Fruit fly (Drosophila melanogaster) whole organism, embryonic: ENCODE results near the gene yellow-f.

Experiments
- Aef1 ChIP-seq: fragments of 200-800 bp; sonication (Bioruptor generic); IDR thresholded peaks from 3 replicates; pipeline ENCODE4 v1.3.6; 2022; ENCODE audit warnings: missing biosample characterization, missing genetic modification characterization
- Antp ChIP-seq: fragments of 200-800 bp; sonication (Bioruptor generic); optimal IDR thresholded peaks from 3 replicates; lab custom pipeline; 2016; ENCODE audit warnings: missing biosample characterization, missing genetic modification characterization
- CG10267 ChIP-seq: fragments of 200-800 bp; sonication (Bioruptor generic); optimal IDR thresholded peaks from 2 replicates; lab custom pipeline; 2018; ENCODE audit warnings: missing biosample characterization, mild to moderate bottlenecking, missing genetic modification characterization, moderate library complexity
- CG11247 ChIP-seq: fragments of 200-800 bp; sonication (Bioruptor generic); IDR thresholded peaks from 2 replicates; pipeline ENCODE4 v1.3.6; 2022; ENCODE audit warnings: missing biosample characterization, missing genetic modification characterization
- CG11504 ChIP-seq: fragments of 200-800 bp; sonication (Bioruptor generic); optimal IDR thresholded peaks from 3 replicates; lab custom pipeline; 2019; ENCODE audit warnings: missing biosample characterization, mild to moderate bottlenecking, missing genetic modification characterization, moderate library complexity
- CG12155 ChIP-seq: fragments of 200-800 bp; sonication (Bioruptor generic); optimal IDR thresholded peaks from 3 replicates; lab custom pipeline; 2016; ENCODE audit warnings: missing biosample characterization, missing genetic modification characterization
- CG14710 ChIP-seq: fragments of 200-800 bp; sonication (Bioruptor generic); optimal IDR thresholded peaks from 3 replicates; lab custom pipeline; 2019; ENCODE audit warnings: missing biosample characterization, mild to moderate bottlenecking, missing genetic modification characterization, moderate library complexity
- CG15011 ChIP-seq: fragments of 200-800 bp; sonication (Bioruptor generic); optimal IDR thresholded peaks from 3 replicates; lab custom pipeline; 2018; ENCODE audit warnings: missing biosample characterization, mild to moderate bottlenecking, missing genetic modification characterization
- CG15073 ChIP-seq: fragments of 200-800 bp; sonication (Bioruptor generic); optimal IDR thresholded peaks from 2 replicates; lab custom pipeline; 2016; ENCODE audit warnings: missing biosample characterization, missing genetic modification characterization
- CG17186 ChIP-seq: fragments of 200-800 bp; sonication (Bioruptor generic); optimal IDR thresholded peaks from 3 replicates; lab custom pipeline; 2017; ENCODE audit warnings: missing biosample characterization, missing genetic modification reagents, missing genetic modification characterization
- CG17612 ChIP-seq: fragments of 200-800 bp; sonication (Bioruptor generic); IDR thresholded peaks from 2 replicates; pipeline ENCODE4 v1.3.6; 2022; ENCODE audit warnings: missing biosample characterization, missing genetic modification characterization
- CG18011 ChIP-seq: fragments of 200-800 bp; sonication (Bioruptor generic); optimal IDR thresholded peaks from 2 replicates; lab custom pipeline; 2017; ENCODE audit warnings: missing biosample characterization, missing genetic modification characterization, mild to moderate bottlenecking, moderate library complexity, missing genotype
- CG2120 ChIP-seq: fragments of 200-800 bp; sonication (Bioruptor generic); optimal IDR thresholded peaks from 3 replicates; lab custom pipeline; 2016; ENCODE audit warnings: missing biosample characterization, missing genetic modification characterization
- CG32772 ChIP-seq: fragments of 200-800 bp; sonication (Bioruptor generic); IDR thresholded peaks from 2 replicates; pipeline ENCODE4 v1.3.6; 2022; ENCODE audit warnings: missing biosample characterization, missing genetic modification characterization
- CG3281 ChIP-seq: fragments of 200-800 bp; sonication (Bioruptor generic); optimal IDR thresholded peaks from 3 replicates; lab custom pipeline; 2017; ENCODE audit warnings: missing biosample characterization, mild to moderate bottlenecking, missing genetic modification characterization
- CG34224 ChIP-seq: fragments of 200-800 bp; sonication (Bioruptor generic); IDR thresholded peaks from 3 replicates; pipeline ENCODE4 v1.3.6; 2022; ENCODE audit warnings: missing biosample characterization, missing genetic modification characterization; ENCODE audit not compliant: partially characterized antibody
- CG3847 ChIP-seq: fragments of 200-800 bp; sonication (Bioruptor generic); IDR thresholded peaks from 2 replicates; pipeline ENCODE4 v1.3.6; 2022; ENCODE audit warnings: missing biosample characterization, missing genetic modification characterization
- CG5245 ChIP-seq: fragments of 200-800 bp; sonication (Bioruptor generic); optimal IDR thresholded peaks from 3 replicates; lab custom pipeline; 2016; ENCODE audit warnings: missing biosample characterization, missing genetic modification characterization
- CG6689 ChIP-seq: fragments of 200-800 bp; sonication (Bioruptor generic); IDR thresholded peaks from 2 replicates; pipeline ENCODE4 v1.3.6; 2022; ENCODE audit warnings: missing biosample characterization, missing genetic modification characterization
- CG6765 ChIP-seq: fragments of 200-800 bp; sonication (Bioruptor generic); optimal IDR thresholded peaks from 3 replicates; lab custom pipeline; 2017; ENCODE audit warnings: missing biosample characterization, mild to moderate bottlenecking, missing genetic modification characterization
- CG8281 ChIP-seq: fragments of 200-800 bp; sonication (Bioruptor generic); optimal IDR thresholded peaks from 2 replicates; lab custom pipeline; 2018; ENCODE audit warnings: missing biosample characterization, mild to moderate bottlenecking, missing genetic modification characterization, moderate library complexity
- CG8944 ChIP-seq: fragments of 200-800 bp; sonication (Bioruptor generic); optimal IDR thresholded peaks from 3 replicates; lab custom pipeline; 2016; ENCODE audit warnings: missing biosample characterization, missing genetic modification characterization
- CG9876 ChIP-seq: fragments of 200-800 bp; sonication (Bioruptor generic); optimal IDR thresholded peaks from 2 replicates; lab custom pipeline; 2016; ENCODE audit warnings: missing biosample characterization, missing genetic modification characterization
- CoRest ChIP-seq: fragments of 200-800 bp; sonication (Bioruptor generic); optimal IDR thresholded peaks from 3 replicates; lab custom pipeline; 2018; ENCODE audit warnings: missing biosample characterization, mild to moderate bottlenecking, missing genetic modification characterization, moderate library complexity
- Eip74EF ChIP-seq, 2 experiments: fragments of 200-800 bp in 1 of 2; fragments of >200 bp in 1 of 2; sonication (Bioruptor generic) in 1 of 2; optimal IDR thresholded peaks; 2 replicates each; lab custom pipeline; 2017 to 2019; ENCODE audit warnings: missing biosample characterization in 2 of 2, missing genetic modification characterization in 2 of 2, mild to moderate bottlenecking in 1 of 2, moderate library complexity in 1 of 2
- H2.0 ChIP-seq: fragments of 200-800 bp; sonication (Bioruptor generic); IDR thresholded peaks from 2 replicates; pipeline ENCODE4 v1.3.6; 2022; ENCODE audit warnings: missing biosample characterization, missing genetic modification characterization
- Hey ChIP-seq: fragments of 200-800 bp; sonication (Bioruptor generic); optimal IDR thresholded peaks from 3 replicates; lab custom pipeline; 2018; ENCODE audit warnings: missing biosample characterization, mild to moderate bottlenecking, missing genetic modification characterization
- Lpt ChIP-seq: fragments of >200 bp; optimal IDR thresholded peaks from 2 replicates; lab custom pipeline; 2018; ENCODE audit warnings: missing biosample characterization, missing genetic modification characterization
- Mad ChIP-seq: fragments of 200-800 bp; sonication (Bioruptor generic); optimal IDR thresholded peaks from 2 replicates; lab custom pipeline; 2016; ENCODE audit warnings: missing biosample characterization, missing genetic modification characterization
- Six4 ChIP-seq: fragments of 200-800 bp; sonication (Bioruptor generic); optimal IDR thresholded peaks from 2 replicates; lab custom pipeline; 2016; ENCODE audit warnings: missing biosample characterization, missing genetic modification characterization
- Sry-β ChIP-seq: fragments of 200-800 bp; sonication (Bioruptor generic); optimal IDR thresholded peaks from 2 replicates; lab custom pipeline; 2018; ENCODE audit warnings: missing biosample characterization, mild to moderate bottlenecking, missing genetic modification characterization, moderate library complexity
- Xrp1 ChIP-seq: fragments of 200-800 bp; sonication (Bioruptor generic); IDR thresholded peaks from 2 replicates; pipeline ENCODE4 v1.3.6; 2022; ENCODE audit warnings: missing biosample characterization, missing genetic modification characterization
- abd-A ChIP-seq: fragments of 200-800 bp; sonication (Bioruptor generic); optimal IDR thresholded peaks from 3 replicates; lab custom pipeline; 2019; ENCODE audit warnings: missing biosample characterization, mild to moderate bottlenecking, missing genetic modification characterization, moderate library complexity
- bcd ChIP-seq: fragments of 200-800 bp; sonication (Bioruptor generic); optimal IDR thresholded peaks from 2 replicates; lab custom pipeline; 2017; ENCODE audit warnings: missing biosample characterization, mild to moderate bottlenecking, missing genetic modification characterization
- bowl ChIP-seq: fragments of 200-800 bp; sonication (Bioruptor generic); IDR thresholded peaks from 2 replicates; pipeline ENCODE4 v1.3.6; 2022; ENCODE audit warnings: missing biosample characterization, missing genetic modification characterization
- cato ChIP-seq: fragments of 200-800 bp; sonication (Bioruptor generic); optimal IDR thresholded peaks from 2 replicates; lab custom pipeline; 2016; ENCODE audit warnings: missing biosample characterization, missing genetic modification characterization, borderline replicate concordance
- chm ChIP-seq: fragments of 200-800 bp; sonication (Bioruptor generic); IDR thresholded peaks from 2 replicates; pipeline ENCODE4 v1.3.6; 2022; ENCODE audit warnings: missing biosample characterization, missing genetic modification characterization
- fu2 ChIP-seq: fragments of 200-800 bp; sonication (Bioruptor generic); optimal IDR thresholded peaks from 2 replicates; lab custom pipeline; 2016; ENCODE audit warnings: missing biosample characterization, missing genetic modification characterization
- grn ChIP-seq: fragments of 200-800 bp; sonication (Bioruptor generic); optimal IDR thresholded peaks from 3 replicates; lab custom pipeline; 2017; ENCODE audit warnings: missing biosample characterization, missing genetic modification characterization
- gsb-n ChIP-seq: fragments of 200-800 bp; sonication (Bioruptor generic); optimal IDR thresholded peaks from 3 replicates; lab custom pipeline; 2018; ENCODE audit warnings: missing biosample characterization, mild to moderate bottlenecking, missing genetic modification characterization
- hth ChIP-seq: fragments of >200 bp; optimal IDR thresholded peaks from 2 replicates; lab custom pipeline; 2017; ENCODE audit warnings: inconsistent platforms
- kah ChIP-seq: fragments of 200-800 bp; sonication (Bioruptor generic); optimal IDR thresholded peaks from 2 replicates; lab custom pipeline; 2018; ENCODE audit warnings: missing biosample characterization, mild to moderate bottlenecking, missing genetic modification characterization
- lbe ChIP-seq: fragments of 200-800 bp; sonication (Bioruptor generic); optimal IDR thresholded peaks from 2 replicates; lab custom pipeline; 2016; ENCODE audit warnings: missing biosample characterization, mild to moderate bottlenecking, missing genetic modification characterization
- mld ChIP-seq: fragments of 200-800 bp; sonication (Bioruptor generic); IDR thresholded peaks from 3 replicates; pipeline ENCODE4 v1.3.6; 2022; ENCODE audit warnings: missing biosample characterization, missing genetic modification characterization; ENCODE audit not compliant: partially characterized antibody
- pnt ChIP-seq: fragments of 200-800 bp; sonication (Bioruptor generic); optimal IDR thresholded peaks from 3 replicates; lab custom pipeline; 2016; ENCODE audit warnings: missing biosample characterization, missing genetic modification characterization
- slp2 ChIP-seq: fragments of 200-800 bp; sonication (Bioruptor generic); optimal IDR thresholded peaks from 2 replicates; lab custom pipeline; 2016; ENCODE audit warnings: missing biosample characterization, missing genetic modification characterization
- tgo ChIP-seq: fragments of 200-800 bp; sonication (Bioruptor generic); IDR thresholded peaks from 3 replicates; pipeline ENCODE4 v1.3.6; 2022; ENCODE audit warnings: missing biosample characterization, missing genetic modification characterization
- tin ChIP-seq: fragments of 200-800 bp; sonication (Bioruptor generic); optimal IDR thresholded peaks from 3 replicates; lab custom pipeline; 2016; ENCODE audit warnings: missing biosample characterization, missing genetic modification characterization
- usp ChIP-seq: fragments of >200 bp; optimal IDR thresholded peaks from 2 replicates; lab custom pipeline; 2017; ENCODE audit warnings: missing biosample characterization, missing genetic modification characterization
- vvl ChIP-seq: fragments of 200-800 bp; sonication (Bioruptor generic); IDR thresholded peaks from 2 replicates; pipeline ENCODE4 v1.3.6; 2022; ENCODE audit warnings: missing biosample characterization, missing genetic modification characterization

Gene yellow-f

DNA sequence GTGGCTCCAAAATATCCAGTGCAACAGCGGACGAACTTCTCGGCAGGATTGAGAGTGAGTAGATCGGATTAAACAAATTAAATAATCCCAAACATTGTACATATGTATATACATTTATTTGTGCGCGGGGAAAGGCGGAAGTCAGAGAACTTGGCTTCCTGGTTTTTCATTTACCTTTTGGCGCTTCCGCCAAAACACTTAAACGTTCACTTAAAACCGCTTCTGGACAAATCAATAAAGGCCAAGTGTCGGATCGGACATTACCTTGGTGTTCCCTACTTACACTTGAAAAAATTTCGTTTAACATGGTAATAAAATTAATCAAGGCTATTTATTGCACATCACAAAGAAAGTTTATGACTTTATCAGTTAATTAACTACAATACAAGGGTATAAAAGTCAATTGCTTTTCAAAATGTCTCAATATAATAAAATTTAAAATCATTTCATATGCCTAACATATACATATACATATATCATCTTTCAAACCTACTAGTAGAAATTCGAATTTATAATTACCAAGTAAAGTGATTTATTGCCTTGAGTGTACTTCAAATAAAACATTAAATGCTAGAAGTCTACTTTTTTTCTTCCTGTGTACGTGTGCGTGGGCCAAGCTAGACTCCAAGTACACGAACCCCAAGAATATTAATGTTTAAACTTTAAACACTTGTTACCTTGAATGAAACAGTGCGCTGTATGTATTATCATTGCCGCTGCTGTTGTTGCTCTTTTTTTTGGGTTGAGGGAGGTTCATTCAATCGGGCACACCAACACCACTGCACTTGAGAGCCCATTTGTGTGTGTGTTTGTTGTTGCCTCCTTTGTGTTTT, 11.5 kb downstream of the yellow-f start (continued):
- TF ChIP-seq Antp (no peak), CG5245 (GFP tag; lab: Kevin White, UChicago) (peak; percentile 17), CG15073 (GFP tag; lab: Kevin White, UChicago) (peak; percentile 22), Mad (GFP tag; lab: Kevin White, UChicago) (peak; percentile 19), usp (no peak), Lpt (GFP tag; lab: Kevin White, UChicago) (no peak), Xrp1 (GFP tag; lab: Robert Waterston, UW) (peak; percentile 59), CG2120 (GFP tag; lab: Kevin White, UChicago) (peak; percentile 54), CG11504 (peak; percentile 85), mld (GFP tag; lab: Robert Waterston, UW) (no peak), CG6689 (GFP tag; lab: Robert Waterston, UW) (peak; percentile 64; the same call in 1 of the 2 replicates), CG8281 (tag; lab: Kevin White, UChicago) (peak; percentile 24), tin (GFP tag; lab: Kevin White, UChicago) (peak; percentile 36), pnt (GFP tag; lab: Kevin White, UChicago) (no peak), fu2 (no peak), slp2 (no peak), CG10267 (tag; lab: Kevin White, UChicago) (peak; percentile 67), CG15011 (GFP tag; lab: Kevin White, UChicago) (peak; percentile 70), cato (peak; percentile 25), CG9876 (no peak), abd-A (no peak), vvl (GFP tag; lab: Robert Waterston, UW) (peak; percentile 48; the same call in 1 of the 2 replicates), CG3281 (peak; percentile 78), chm (GFP tag; lab: Robert Waterston, UW) (no peak; the same call in 1 of the 2 replicates), CG6765 (GFP tag; lab: Kevin White, UChicago) (peak; percentile 53), Sry-β (GFP tag; lab: Kevin White, UChicago) (no peak)

- TF ChIP-seq CG17612 (GFP tag; lab: Robert Waterston, UW) (no peak), CG3847 (GFP tag; lab: Robert Waterston, UW) (peak; percentile 28), hth (no peak), Six4 (GFP tag; lab: Kevin White, UChicago) (no peak), Mad (GFP tag; lab: Kevin White, UChicago) (no peak), lbe (peak; percentile 16), bcd (GFP tag; lab: Kevin White, UChicago) (no peak), CG17186 (GFP tag; lab: Kevin White, UChicago) (peak; percentile 67), Hey (tag; lab: Kevin White, UChicago) (no peak), CG18011 (GFP tag; lab: Kevin White, UChicago) (peak; percentile 88), Eip74EF (GFP tag; optimal IDR thresholded peaks at IDR 0.05; lab: Kevin White, UChicago) (no peak), gsb-n (tag; lab: Kevin White, UChicago) (no peak), Aef1 (GFP tag; lab: Robert Waterston, UW) (no peak), grn (GFP tag; lab: Kevin White, UChicago) (peak; percentile 68), CG11247 (GFP tag; lab: Robert Waterston, UW) (no peak), CG32772 (GFP tag; lab: Robert Waterston, UW) (peak; percentile 58), kah (no peak), CG14710 (tag; lab: Kevin White, UChicago) (peak; percentile 80), CG12155 (GFP tag; lab: Kevin White, UChicago) (peak; percentile 9), CoRest (peak; percentile 67), H2.0 (GFP tag; lab: Robert Waterston, UW) (no peak), tgo (GFP tag; lab: Robert Waterston, UW) (no peak), CG34224 (GFP tag; lab: Robert Waterston, UW) (peak; percentile 98), bowl (no peak), CG8944 (GFP tag; lab: Kevin White, UChicago) (peak; percentile 1)
Observed at dm6 chr3R:12980628-12981219, 12.3 kb downstream of the yellow-f start, which contains the start of gene Paip2. Gene Paip2 (plus strand): TSS chr3R:12980792.
